Worm (Caenorhabditis elegans) whole organism, L4/young adult: ENCODE results near the gene hst-3.1.

Experiments
- W03F9.2 ChIP-seq: fragments of 150-350 bp; optimal IDR thresholded peaks from 2 replicates; lab custom pipeline; 2014; ENCODE audit warnings: missing biosample characterization, missing genetic modification characterization
- dao-5 ChIP-seq: sonication (generic microtip); optimal IDR thresholded peaks from 2 replicates; lab custom pipeline; 2016; ENCODE audit warnings: missing genotype, missing genetic modification characterization, moderate library complexity, missing compliant biosample characterization
- him-1 ChIP-seq: sonication (generic microtip); optimal IDR thresholded peaks from 2 replicates; lab custom pipeline; 2016; ENCODE audit warnings: missing genotype, missing genetic modification reagents, missing genetic modification characterization, missing compliant biosample characterization

The hst-3.1 gene

ce11 chrII:6169156-6169555 lies at the start of gene hst-3.1:
hst-3.1 (minus strand) TSS chrII:6169256.
- TF ChIP-seq dao-5 (tag; lab: Kevin White, UChicago) = no peak
- TF ChIP-seq him-1 (tag; lab: Kevin White, UChicago) = no peak
- TF ChIP-seq W03F9.2 (tag; lab: Kevin White, UChicago) = no peak

DNA sequence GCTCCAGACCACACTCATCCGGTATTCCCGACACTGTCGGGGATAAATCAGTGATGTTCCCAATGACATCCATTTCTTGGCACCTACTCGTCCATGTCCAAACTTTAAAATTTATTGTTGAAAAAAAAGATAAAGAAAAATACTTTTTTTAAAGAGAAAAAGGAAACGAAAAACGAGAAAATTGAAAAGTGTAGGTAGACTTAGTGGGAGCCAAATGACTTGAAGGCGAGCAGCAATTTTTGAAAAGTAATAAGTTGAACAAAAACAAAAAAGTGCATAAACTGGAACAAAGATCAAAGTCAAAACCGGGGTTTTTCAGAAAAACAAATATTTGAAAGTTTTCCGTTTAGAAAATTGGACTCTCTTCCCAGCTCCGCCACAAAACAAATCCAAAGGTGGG lies 39.1 kb upstream of the hst-3.1 start, which contains the start of gene daf-37:
Gene daf-37 (minus strand): TSS at position 101 of the 400 bp plus-strand sequence.
- no peak for TF ChIP-seq dao-5 (tag; lab: Kevin White, UChicago)
- TF ChIP-seq W03F9.2 (tag; lab: Kevin White, UChicago) = no peak
- no peak for TF ChIP-seq him-1 (tag; lab: Kevin White, UChicago)

ce11 chrII:6207252-6207651 lies 38.2 kb upstream of the hst-3.1 start:
- TF ChIP-seq dao-5 (tag; lab: Kevin White, UChicago) = no peak
- no peak for TF ChIP-seq him-1 (tag; lab: Kevin White, UChicago)
- no peak for TF ChIP-seq W03F9.2 (tag; lab: Kevin White, UChicago)

ce11 chrII:6202910-6203309 lies 33.9 kb upstream of the hst-3.1 start, which contains the start of gene C30B5.17:
C30B5.17 (minus strand) TSS chrII:6203010.
- TF ChIP-seq dao-5 (tag; lab: Kevin White, UChicago) (no peak), him-1 (tag; lab: Kevin White, UChicago) (no peak), W03F9.2 (tag; lab: Kevin White, UChicago) (no peak)

DNA sequence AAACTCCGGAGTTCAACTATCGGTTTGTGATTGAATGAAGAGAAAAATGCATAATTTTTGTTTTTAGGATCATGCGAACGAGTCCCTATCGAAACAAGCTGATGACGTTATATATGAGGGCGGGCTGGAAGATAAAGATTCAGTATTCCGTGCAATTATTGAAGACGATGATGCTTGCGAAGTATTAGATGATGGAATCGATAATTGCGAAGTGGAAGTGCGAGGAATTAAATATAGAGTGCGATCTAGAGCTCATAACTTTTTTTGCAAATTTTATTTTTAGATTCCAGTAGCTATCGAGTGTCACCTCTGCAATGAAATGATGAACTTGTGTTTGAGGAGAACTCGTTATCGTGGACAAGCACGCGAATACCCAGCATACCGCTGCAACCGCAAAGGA lies 30.0 kb upstream of the hst-3.1 start:
- TF ChIP-seq him-1 (tag; lab: Kevin White, UChicago) (no peak), dao-5 (tag; lab: Kevin White, UChicago) (no peak)

DNA sequence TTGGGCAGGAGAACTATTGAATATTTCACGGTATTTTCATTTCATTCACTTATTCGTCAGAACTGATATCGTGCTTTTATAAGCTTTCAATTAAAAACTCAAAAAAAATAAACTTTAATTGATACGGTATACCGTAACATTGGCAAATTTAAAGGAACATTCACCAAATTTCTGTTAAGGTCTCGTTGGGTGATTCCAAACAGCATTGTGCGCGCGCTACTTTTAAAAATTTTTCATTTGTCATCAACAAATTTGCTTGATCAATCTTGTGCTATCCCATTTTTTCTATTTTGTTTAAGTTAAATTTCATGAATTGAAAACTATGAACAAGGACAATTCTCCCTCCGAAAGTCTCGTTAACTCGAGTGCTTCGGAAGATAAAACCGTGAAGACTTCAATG lies 29.4 kb upstream of the hst-3.1 start, which contains the start of gene szy-4:
Gene szy-4 (plus strand): TSS at position 229 of the 400 bp plus-strand sequence.
- no peak for TF ChIP-seq dao-5 (tag; lab: Kevin White, UChicago)
- TF ChIP-seq W03F9.2 (tag; lab: Kevin White, UChicago) = no peak
- no peak for TF ChIP-seq him-1 (tag; lab: Kevin White, UChicago)

- no peak for TF ChIP-seq dao-5 (tag; lab: Kevin White, UChicago)
- no peak for TF ChIP-seq him-1 (tag; lab: Kevin White, UChicago)
- TF ChIP-seq W03F9.2 (tag; lab: Kevin White, UChicago) = no peak
Observed at ce11 chrII:6196875-6197274, 27.8 kb upstream of the hst-3.1 start, which contains the start of the genes rbmx-2 and C30B5.2. rbmx-2 (minus strand) TSS chrII:6196948. C30B5.2 (plus strand) TSS chrII:6197180.

ce11 chrII:6192484-6192883 lies 23.4 kb upstream of the hst-3.1 start, which contains the start of gene cpb-2:
cpb-2 (plus strand) TSS chrII:6192784.
- TF ChIP-seq him-1 (tag; lab: Kevin White, UChicago) = no peak
- no peak for TF ChIP-seq dao-5 (tag; lab: Kevin White, UChicago)
- TF ChIP-seq W03F9.2 (tag; lab: Kevin White, UChicago) = no peak

DNA sequence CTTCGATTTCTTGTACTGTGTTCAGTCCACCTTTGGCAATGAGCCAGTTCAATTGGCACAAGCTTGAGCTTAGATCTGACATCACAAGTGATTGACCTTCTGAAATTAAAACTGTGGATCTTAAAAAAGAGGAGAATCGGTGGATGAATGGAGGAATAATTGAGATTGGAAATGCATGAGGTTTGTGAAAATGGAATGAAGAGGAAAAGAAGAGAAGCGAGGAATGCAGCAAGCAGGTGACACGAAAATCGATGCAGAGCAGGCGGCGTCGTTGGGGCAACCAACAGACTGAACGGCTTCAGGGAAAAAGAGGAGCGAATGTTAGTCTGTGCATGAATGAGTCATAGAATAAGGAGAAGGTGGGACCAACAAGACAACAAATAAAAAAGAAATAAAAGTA lies 22.2 kb upstream of the hst-3.1 start, which contains the start of gene fkh-8:
Gene fkh-8 (minus strand): TSS at position 101 of the 400 bp plus-strand sequence.
- TF ChIP-seq dao-5 (tag; lab: Kevin White, UChicago) = no peak

ce11 chrII:6190770-6191169 lies 21.7 kb upstream of the hst-3.1 start:
- TF ChIP-seq him-1 (tag; lab: Kevin White, UChicago) (no peak), W03F9.2 (tag; lab: Kevin White, UChicago) (no peak), dao-5 (tag; lab: Kevin White, UChicago) (no peak)

DNA sequence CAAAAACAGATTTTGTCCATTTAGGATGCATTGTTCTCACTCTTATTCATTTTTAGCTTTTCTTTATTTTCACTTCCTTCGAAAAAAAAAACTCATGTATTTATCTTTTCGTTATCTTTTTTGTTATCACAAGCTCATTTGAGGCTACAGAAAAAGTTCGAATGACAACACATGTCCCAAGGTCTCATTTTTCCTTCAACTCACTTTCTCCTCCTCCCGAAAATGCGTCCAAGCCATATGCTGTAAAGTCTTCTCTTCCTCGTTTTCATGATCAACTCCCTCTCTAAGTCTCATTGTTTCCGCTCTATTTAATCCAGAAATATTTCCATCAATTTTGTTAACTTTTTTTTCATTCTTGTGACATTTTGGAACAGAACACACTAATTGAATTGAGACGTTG lies 12.3 kb upstream of the hst-3.1 start:
- no peak for TF ChIP-seq W03F9.2 (tag; lab: Kevin White, UChicago)
- no peak for TF ChIP-seq dao-5 (tag; lab: Kevin White, UChicago)
- no peak for TF ChIP-seq him-1 (tag; lab: Kevin White, UChicago)

DNA sequence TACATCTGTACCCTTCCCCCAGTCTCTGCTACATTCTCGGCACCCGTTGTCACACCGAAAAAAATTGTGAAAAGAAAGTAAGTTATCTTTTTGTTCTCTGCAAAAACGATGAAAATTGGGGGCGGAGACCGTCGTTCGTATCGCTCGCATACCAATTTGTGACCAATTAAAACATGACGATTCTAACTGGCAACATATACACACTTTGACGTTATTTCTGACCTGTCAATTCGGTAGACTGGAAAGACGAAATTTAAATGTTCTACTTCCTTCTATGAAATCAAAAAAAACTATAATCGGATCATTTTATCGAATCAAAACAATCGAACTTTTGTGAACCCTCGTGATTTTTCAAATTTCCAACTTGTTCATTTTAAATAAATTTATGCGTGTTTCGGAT lies 11.5 kb upstream of the hst-3.1 start:
- TF ChIP-seq dao-5 (tag; lab: Kevin White, UChicago) (no peak), him-1 (tag; lab: Kevin White, UChicago) (no peak), W03F9.2 (tag; lab: Kevin White, UChicago) (no peak)

- TF ChIP-seq W03F9.2 (tag; lab: Kevin White, UChicago) = no peak
- TF ChIP-seq dao-5 (tag; lab: Kevin White, UChicago) = no peak
- no peak for TF ChIP-seq him-1 (tag; lab: Kevin White, UChicago)
Observed at ce11 chrII:6179531-6179930, 10.5 kb upstream of the hst-3.1 start, which contains the start of gene F40H3.1. F40H3.1 (plus strand) TSS chrII:6179831.

DNA sequence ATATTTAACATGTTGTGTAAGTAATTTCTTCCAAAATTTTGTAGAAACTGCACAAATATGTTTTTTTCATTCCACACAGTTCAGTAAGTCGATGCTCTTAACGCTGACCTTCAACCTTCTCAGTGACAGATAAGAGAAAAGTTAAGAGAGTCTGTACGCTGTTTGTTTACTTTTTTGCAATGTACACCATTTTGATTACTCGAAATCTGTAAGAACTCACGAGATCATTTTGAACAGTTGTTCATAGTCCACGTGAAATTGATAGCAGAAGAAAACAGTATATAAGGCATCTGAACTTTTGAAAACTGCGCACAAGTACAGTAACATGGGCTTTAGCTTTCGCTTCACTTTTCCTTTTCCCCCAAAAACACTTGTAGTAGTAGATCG lies 9.7 kb upstream of the hst-3.1 start:
- TF ChIP-seq dao-5 (tag; lab: Kevin White, UChicago) (no peak), W03F9.2 (tag; lab: Kevin White, UChicago) (no peak), him-1 (tag; lab: Kevin White, UChicago) (no peak)
